Fruit fly (Drosophila melanogaster): ENCODE results near the gene CG11052.

dm6 chr3R:7967801-7968200 lies 41.3 kb downstream of the CG11052 start:
- TF ChIP-seq CG15336 (GFP tag; IDR thresholded peaks at IDR 0.05) (peak; percentile 75), CG7368 (GFP tag; optimal IDR thresholded peaks at IDR 0.05) (no peak), Blimp-1 (GFP tag; optimal IDR thresholded peaks at IDR 0.05) (no peak), pdm3 (GFP tag; optimal IDR thresholded peaks at IDR 0.05) (no peak), OdsH (GFP tag; optimal IDR thresholded peaks at IDR 0.05) (no peak), Lpt (GFP tag; optimal IDR thresholded peaks at IDR 0.05) (peak; percentile 51), achi (GFP tag; optimal IDR thresholded peaks at IDR 0.05) (no peak), Hr39 (GFP tag; optimal IDR thresholded peaks at IDR 0.05) (no peak)

Data from whole organism, prepupa.